Worm (Caenorhabditis elegans) whole organism, young adult: ENCODE results near the gene W06A11.1.

Experiments used
- F22D6.2 ChIP-seq: sonication (generic microtip); optimal IDR thresholded peaks from 2 replicates; lab custom pipeline; 2016; ENCODE audit warnings: mild to moderate bottlenecking, missing genetic modification characterization, missing compliant biosample characterization
- Y53F4B.3 ChIP-seq: fragments of 200-800 bp; sonication (Bioruptor generic); IDR thresholded peaks from 2 replicates; pipeline ENCODE4 v1.3.6; 2022; ENCODE audit warnings: missing genetic modification reagents, missing genetic modification characterization, missing compliant biosample characterization
- Y95B8A.8 ChIP-seq: fragments of 200-800 bp; sonication (Bioruptor generic); IDR thresholded peaks from 2 replicates; pipeline ENCODE4 v1.3.6; 2022; ENCODE audit warnings: missing genetic modification reagents, missing genetic modification characterization, missing compliant biosample characterization
- akir-1 ChIP-seq: fragments of 200-800 bp; sonication (Bioruptor generic); optimal IDR thresholded peaks from 2 replicates; lab custom pipeline; 2018; ENCODE audit warnings: mild to moderate bottlenecking, missing genetic modification characterization, moderate library complexity, missing compliant biosample characterization
- efl-1 ChIP-seq: fragments of 150-350 bp; optimal IDR thresholded peaks from 2 replicates; lab custom pipeline; 2014; ENCODE audit warnings: missing biosample characterization, missing genetic modification reagents, missing genetic modification characterization
- egrh-3 ChIP-seq: fragments of 200-800 bp; sonication (Bioruptor generic); IDR thresholded peaks from 2 replicates; pipeline ENCODE4 v1.3.6; 2022; ENCODE audit warnings: missing genetic modification reagents, missing genetic modification characterization, missing compliant biosample characterization
- madf-10 ChIP-seq: sonication (generic microtip); optimal IDR thresholded peaks from 2 replicates; lab custom pipeline; 2016; ENCODE audit warnings: mild to moderate bottlenecking, missing genetic modification characterization, missing compliant biosample characterization
- nhr-179 ChIP-seq: sonication (generic microtip); optimal IDR thresholded peaks from 2 replicates; lab custom pipeline; 2016; ENCODE audit warnings: mild to moderate bottlenecking, missing genetic modification characterization, missing compliant biosample characterization
- nhr-27 ChIP-seq: fragments of 200-800 bp; sonication (Bioruptor generic); optimal IDR thresholded peaks from 2 replicates; lab custom pipeline; 2018; ENCODE audit warnings: mild to moderate bottlenecking, missing genetic modification characterization, moderate library complexity, missing compliant biosample characterization
- pha-4 ChIP-seq: fragments of 150-350 bp; sonication (generic microtip); optimal IDR thresholded peaks from 2 replicates; lab custom pipeline; 2014; ENCODE audit warnings: missing biosample characterization, missing genetic modification reagents, missing genetic modification characterization
- sea-2 ChIP-seq: fragments of 200-800 bp; sonication (Bioruptor generic); IDR thresholded peaks from 2 replicates; pipeline ENCODE4 v1.3.6; 2022; ENCODE audit warnings: missing genetic modification characterization, missing compliant biosample characterization
- xnd-1 ChIP-seq: sonication (generic microtip); optimal IDR thresholded peaks from 2 replicates; lab custom pipeline; 2016; ENCODE audit warnings: missing genotype, missing genetic modification reagents, missing genetic modification characterization, missing compliant biosample characterization

DNA sequence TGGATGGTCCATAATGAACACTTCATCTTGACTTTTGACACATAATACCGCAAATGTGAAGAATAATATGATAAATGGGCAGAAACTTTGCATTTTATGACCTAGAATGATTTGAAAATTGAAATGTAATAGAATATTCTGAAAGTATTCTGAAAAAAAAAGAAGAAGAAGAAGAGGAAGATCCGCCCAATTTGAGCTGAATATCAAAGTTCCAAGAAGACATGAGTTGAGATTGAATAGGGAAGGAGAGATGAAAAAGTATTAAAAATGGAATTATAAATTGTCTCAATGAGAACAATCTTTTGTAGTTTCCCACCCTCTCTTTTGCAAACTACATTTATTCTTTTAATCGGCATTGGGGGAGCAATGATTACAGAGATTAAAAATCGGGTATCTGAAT is 35.1 kb upstream of the W06A11.1 start, which contains the start of gene K07D4.4:
- TF ChIP-seq nhr-27 (tag; lab: Kevin White, UChicago) (no peak), Y95B8A.8 (GFP tag; lab: Robert Waterston, UW) (no peak), F22D6.2 (tag; lab: Kevin White, UChicago) (no peak), egrh-3 (GFP tag; lab: Robert Waterston, UW) (no peak), pha-4 (tag; lab: Kevin White, UChicago) (no peak), xnd-1 (tag; lab: Kevin White, UChicago) (no peak), Y53F4B.3 (GFP tag; lab: Robert Waterston, UW) (no peak), akir-1 (GFP tag; lab: Kevin White, UChicago) (no peak), sea-2 (no peak), efl-1 (GFP tag; lab: Kevin White, UChicago) (no peak), madf-10 (no peak), nhr-179 (tag; lab: Kevin White, UChicago) (no peak)
